Worm (Caenorhabditis elegans): ENCODE measurements around the gene ins-34.

Gene ins-34

DNA sequence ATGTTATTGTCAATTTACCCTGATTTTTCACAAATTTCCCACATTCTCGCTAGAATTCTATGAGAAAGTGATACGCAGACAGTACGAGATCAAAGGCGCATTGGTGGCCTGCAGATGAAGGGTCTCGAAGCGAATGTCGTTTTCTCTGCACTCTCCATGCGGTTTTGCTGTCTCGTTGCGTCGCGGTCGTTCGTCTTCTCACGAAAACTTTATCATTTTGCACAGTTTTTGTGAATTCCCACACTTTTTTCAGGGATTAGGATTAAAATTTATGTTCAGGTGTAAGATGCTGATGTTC lies 35.4 kb upstream of the ins-34 start:
- peak; percentile 72 for TF ChIP-seq F49E8.2 (tag; optimal IDR thresholded peaks at IDR 0.05; ENCODE audit: borderline replicate concordance)
- no peak for TF ChIP-seq spr-3 (GFP tag; optimal IDR thresholded peaks at IDR 0.05)
- no peak for TF ChIP-seq daf-12 (tag; optimal IDR thresholded peaks at IDR 0.05)
- no peak; the same call in 1 of the 2 replicates for TF ChIP-seq mdt-29 (GFP tag; IDR thresholded peaks at IDR 0.05)
- no peak for TF ChIP-seq aly-2 (tag; optimal IDR thresholded peaks at IDR 0.05)
- TF ChIP-seq mdl-1 (tag; optimal IDR thresholded peaks at IDR 0.05) = peak in 1 of 2 experiments; percentile 41
- TF ChIP-seq lsy-2 (tag; optimal IDR thresholded peaks at IDR 0.05) = peak; percentile 19 to 90
- TF ChIP-seq vab-7 (GFP tag; IDR thresholded peaks at IDR 0.05) = 0 out of 2 replicates have a peak, but pooled peaks have one; percentile 3
- TF ChIP-seq ceh-20 (GFP tag; IDR thresholded peaks at IDR 0.05) = peak; percentile 37; the same call in 1 of the 2 replicates
- TF ChIP-seq nhr-10 (tag; optimal IDR thresholded peaks at IDR 0.05) = no peak
- no peak for TF ChIP-seq madf-5 (GFP tag; IDR thresholded peaks at IDR 0.05)
- TF ChIP-seq duxl-1 (tag; optimal IDR thresholded peaks at IDR 0.05; ENCODE audit: poor library complexity) = no peak
- 0 out of 2 replicates have a peak, but pooled peaks have one; percentile 27 for TF ChIP-seq T26A8.4 (GFP tag; IDR thresholded peaks at IDR 0.05)
- TF ChIP-seq lin-1 (GFP tag; IDR thresholded peaks at IDR 0.05) = no peak
- peak; percentile 68 for TF ChIP-seq hlh-11 (tag; optimal IDR thresholded peaks at IDR 0.05)
- TF ChIP-seq nhr-77 (tag; optimal IDR thresholded peaks at IDR 0.05) = peak; percentile 9
- no peak for TF ChIP-seq lin-29 (GFP tag; IDR thresholded peaks at IDR 0.05)
- no peak for TF ChIP-seq gei-8 (GFP tag; optimal IDR thresholded peaks at IDR 0.05)
- TF ChIP-seq fos-1 (tag; optimal IDR thresholded peaks at IDR 0.05) = no peak
- no peak for TF ChIP-seq egl-27 (tag; optimal IDR thresholded peaks at IDR 0.05)
- TF ChIP-seq zip-2 (tag; optimal IDR thresholded peaks at IDR 0.05) = no peak
- TF ChIP-seq rbr-2 (tag; optimal IDR thresholded peaks at IDR 0.05) = peak; percentile 56
- TF ChIP-seq lin-13 (GFP tag; optimal IDR thresholded peaks at IDR 0.05) = peak; percentile 76
- TF ChIP-seq unc-130 (GFP tag; optimal IDR thresholded peaks at IDR 0.05) = peak; percentile 79
- 0 out of 2 replicates have a peak, but pooled peaks have one; percentile 40 for TF ChIP-seq dmd-6 (GFP tag; IDR thresholded peaks at IDR 0.05)
- TF ChIP-seq pqm-1 (tag; optimal IDR thresholded peaks at IDR 0.05) = no peak
- no peak for TF ChIP-seq zfp-2 (tag; optimal IDR thresholded peaks at IDR 0.05)
- TF ChIP-seq mxl-3 (GFP tag; optimal IDR thresholded peaks at IDR 0.05) = peak; percentile 30
- no peak for TF ChIP-seq cey-2 (tag; optimal IDR thresholded peaks at IDR 0.05; ENCODE audit: borderline replicate concordance, insufficient read depth)
- TF ChIP-seq nhr-111 (GFP tag; optimal IDR thresholded peaks at IDR 0.05) = no peak
- TF ChIP-seq pha-4 (GFP tag; IDR thresholded peaks at IDR 0.05) = peak; percentile 49; the same call in 1 of the 2 replicates
- no peak for TF ChIP-seq pha-4 (tag; optimal IDR thresholded peaks at IDR 0.05)
- peak; percentile 78 for TF ChIP-seq nhr-6 (tag; optimal IDR thresholded peaks at IDR 0.05)
- TF ChIP-seq unc-62 (GFP tag; optimal IDR thresholded peaks at IDR 0.05 in 1 of 2) = peak in 1 of 2 experiments; percentile 99
- TF ChIP-seq unc-62 (tag; optimal IDR thresholded peaks at IDR 0.05) = no peak
- peak; percentile 96 for TF ChIP-seq snpc-1.2 (GFP tag; IDR thresholded peaks at IDR 0.05)
- peak; percentile 49 for TF ChIP-seq F37D6.2 (tag; optimal IDR thresholded peaks at IDR 0.05)
- no peak for TF ChIP-seq Y5F2A.4 (GFP tag; optimal IDR thresholded peaks at IDR 0.05)
- TF ChIP-seq T20F7.1 (GFP tag; optimal IDR thresholded peaks at IDR 0.05) = no peak
- peak; percentile 69 for TF ChIP-seq lin-15B (tag; optimal IDR thresholded peaks at IDR 0.05)
- TF ChIP-seq R02D3.7 (tag; optimal IDR thresholded peaks at IDR 0.05) = no peak
- no peak for TF ChIP-seq mxl-2 (GFP tag; conservative IDR thresholded peaks at IDR 0.05)
- peak; percentile 22 for TF ChIP-seq zag-1 (tag; optimal IDR thresholded peaks at IDR 0.05)
- TF ChIP-seq ceh-44 (GFP tag; IDR thresholded peaks at IDR 0.05) = peak; percentile 43; the same call in 1 of the 2 replicates
- no peak for TF ChIP-seq php-3 (GFP tag; IDR thresholded peaks at IDR 0.05)
- TF ChIP-seq zip-11 (GFP tag; IDR thresholded peaks at IDR 0.05) = no peak
- TF ChIP-seq ces-1 (GFP tag; optimal IDR thresholded peaks at IDR 0.05) = no peak
- TF ChIP-seq F26F4.8 (GFP tag; conservative IDR thresholded peaks at IDR 0.05) = no peak
- TF ChIP-seq hif-1 (tag; optimal IDR thresholded peaks at IDR 0.05) = peak in 1 of 2 experiments; percentile 65
- TF ChIP-seq jun-1 (tag; optimal IDR thresholded peaks at IDR 0.05) = peak; percentile 53
- TF ChIP-seq ceh-82 (tag; optimal IDR thresholded peaks at IDR 0.05) = no peak
- TF ChIP-seq nhr-11 (tag; optimal IDR thresholded peaks at IDR 0.05) = peak; percentile 66
